Worm (Caenorhabditis elegans) whole organism, young adult: ENCODE measurements around the gene gpla-1.
A peak's percentile ranks its signal among the peaks of the same experiment; 100 is the strongest.

Experiments used
- C06A6.2 ChIP-seq: fragments of 200-800 bp; sonication (Bioruptor generic); conservative IDR thresholded peaks from 2 replicates; pipeline ENCODE4 v1.3.6; 2022; ENCODE audit warnings: missing genetic modification characterization, missing compliant biosample characterization
- C17E4.6 ChIP-seq: fragments of 200-800 bp; sonication (Bioruptor generic); IDR thresholded peaks from 2 replicates; pipeline ENCODE4 v1.3.6; 2022; ENCODE audit warnings: missing genetic modification reagents, missing genetic modification characterization, missing compliant biosample characterization
- F22D6.2 ChIP-seq: sonication (generic microtip); optimal IDR thresholded peaks from 2 replicates; lab custom pipeline; 2016; ENCODE audit warnings: mild to moderate bottlenecking, missing genetic modification characterization, missing compliant biosample characterization
- F23B12.7 ChIP-seq: sonication (generic microtip); optimal IDR thresholded peaks from 2 replicates; lab custom pipeline; 2017; ENCODE audit warnings: missing genetic modification characterization, mild to moderate bottlenecking, missing compliant biosample characterization, antibody characterized with exemption, moderate library complexity; ENCODE audit not compliant: insufficient read depth
- F33H1.4 ChIP-seq: fragments of 200-800 bp; sonication (Bioruptor generic); IDR thresholded peaks from 2 replicates; pipeline ENCODE4 v1.3.6; 2022; ENCODE audit warnings: missing genetic modification reagents, missing genetic modification characterization, missing compliant biosample characterization
- F52B5.7 ChIP-seq: sonication (generic microtip); optimal IDR thresholded peaks from 2 replicates; lab custom pipeline; 2016; ENCODE audit warnings: mild to moderate bottlenecking, missing genetic modification characterization, missing compliant biosample characterization
- F55B11.4 ChIP-seq: sonication (generic microtip); optimal IDR thresholded peaks from 2 replicates; lab custom pipeline; 2016; ENCODE audit warnings: missing compliant biosample characterization, missing genetic modification characterization, borderline replicate concordance; ENCODE audit not compliant: insufficient read depth
- K11D2.4 ChIP-seq: fragments of 200-800 bp; sonication (Bioruptor generic); IDR thresholded peaks from 2 replicates; pipeline ENCODE4 v1.3.6; 2022; ENCODE audit warnings: missing genetic modification reagents, missing genetic modification characterization, missing compliant biosample characterization
- T07F8.4 ChIP-seq: sonication (generic microtip); optimal IDR thresholded peaks from 2 replicates; lab custom pipeline; 2016; ENCODE audit warnings: mild to moderate bottlenecking, missing genetic modification characterization, moderate library complexity, missing compliant biosample characterization
- Y53G8AR.9 ChIP-seq: fragments of 200-800 bp; sonication (Bioruptor generic); conservative IDR thresholded peaks from 2 replicates; pipeline ENCODE4 v1.3.6; 2022; ENCODE audit warnings: missing genetic modification reagents, missing genetic modification characterization, missing compliant biosample characterization
- Y95B8A.8 ChIP-seq: fragments of 200-800 bp; sonication (Bioruptor generic); IDR thresholded peaks from 2 replicates; pipeline ENCODE4 v1.3.6; 2022; ENCODE audit warnings: missing genetic modification reagents, missing genetic modification characterization, missing compliant biosample characterization
- akir-1 ChIP-seq: fragments of 200-800 bp; sonication (Bioruptor generic); optimal IDR thresholded peaks from 2 replicates; lab custom pipeline; 2018; ENCODE audit warnings: mild to moderate bottlenecking, missing genetic modification characterization, moderate library complexity, missing compliant biosample characterization
- ama-1 ChIP-seq, 3 experiments: fragments of 150-350 bp in 1 of 3; sonication (generic microtip) in 2 of 3; optimal IDR thresholded peaks; 2 replicates each; lab custom pipeline; 2014 to 2018; ENCODE audit warnings: missing biosample characterization in 2 of 3, missing genetic modification characterization in 2 of 3, missing genetic modification reagents in 2 of 3
- atf-7 ChIP-seq: sonication (generic microtip); optimal IDR thresholded peaks from 2 replicates; lab custom pipeline; 2017; ENCODE audit warnings: mild to moderate bottlenecking, missing genetic modification characterization, missing compliant biosample characterization
- athp-1 ChIP-seq: sonication (generic microtip); optimal IDR thresholded peaks from 2 replicates; lab custom pipeline; 2017; ENCODE audit warnings: mild to moderate bottlenecking, missing genetic modification characterization, missing compliant biosample characterization
- bed-2 ChIP-seq: fragments of 200-800 bp; sonication (Bioruptor generic); IDR thresholded peaks from 2 replicates; pipeline ENCODE4 v1.3.6; 2022; ENCODE audit warnings: missing genetic modification reagents, missing genetic modification characterization, missing compliant biosample characterization
- ceh-79 ChIP-seq: sonication (generic microtip); optimal IDR thresholded peaks from 2 replicates; lab custom pipeline; 2017; ENCODE audit warnings: mild to moderate bottlenecking, missing genetic modification characterization, missing compliant biosample characterization
- ceh-91 ChIP-seq: fragments of 200-800 bp; sonication (Bioruptor generic); IDR thresholded peaks from 2 replicates; pipeline ENCODE4 v1.3.6; 2022; ENCODE audit warnings: missing genetic modification reagents, missing genetic modification characterization, missing compliant biosample characterization
- chd-7 ChIP-seq: sonication (generic microtip); optimal IDR thresholded peaks from 2 replicates; lab custom pipeline; 2016; ENCODE audit warnings: mild to moderate bottlenecking, missing genetic modification characterization, moderate library complexity, missing compliant biosample characterization
- dox-1 ChIP-seq: fragments of 200-800 bp; sonication (Bioruptor generic); IDR thresholded peaks from 2 replicates; pipeline ENCODE4 v1.3.6; 2022; ENCODE audit warnings: missing genetic modification reagents, missing genetic modification characterization, missing compliant biosample characterization
- egl-44 ChIP-seq: fragments of 200-800 bp; sonication (Bioruptor generic); IDR thresholded peaks from 2 replicates; pipeline ENCODE4 v1.3.6; 2022; ENCODE audit warnings: missing genetic modification reagents, missing genetic modification characterization, missing compliant biosample characterization
- fkh-3 ChIP-seq: sonication (generic microtip); optimal IDR thresholded peaks from 2 replicates; lab custom pipeline; 2016; ENCODE audit warnings: mild to moderate bottlenecking, missing genetic modification characterization, missing compliant biosample characterization
- hlh-12 ChIP-seq: sonication (generic microtip); optimal IDR thresholded peaks from 2 replicates; lab custom pipeline; 2016; ENCODE audit warnings: missing genetic modification characterization, missing compliant biosample characterization
- hlh-26 ChIP-seq: fragments of 200-800 bp; sonication (Bioruptor generic); conservative IDR thresholded peaks from 2 replicates; pipeline ENCODE4 v1.3.6; 2022; ENCODE audit warnings: missing genetic modification reagents, missing genetic modification characterization, missing compliant biosample characterization
- hrde-1 ChIP-seq: sonication (generic microtip); optimal IDR thresholded peaks from 2 replicates; lab custom pipeline; 2016; ENCODE audit warnings: missing genetic modification characterization, mild to moderate bottlenecking, missing compliant biosample characterization, moderate library complexity, missing genotype, missing genetic modification reagents, borderline replicate concordance
- hsf-1 ChIP-seq: fragments of 200-800 bp; sonication (Bioruptor generic); IDR thresholded peaks from 2 replicates; pipeline ENCODE4 v1.3.6; 2022; ENCODE audit warnings: missing genetic modification reagents, missing genetic modification characterization, missing compliant biosample characterization
- lin-35 ChIP-seq, 3 experiments: fragments of 150-350 bp in 2 of 3; sonication (generic microtip) in 1 of 3; optimal IDR thresholded peaks; 2 replicates each; lab custom pipeline; 2014 to 2018; ENCODE audit warnings: missing biosample characterization in 3 of 3, missing genetic modification characterization in 3 of 3, missing genetic modification reagents in 3 of 3
- lsl-1 ChIP-seq: fragments of 200-800 bp; sonication (Bioruptor generic); optimal IDR thresholded peaks from 2 replicates; lab custom pipeline; 2018; ENCODE audit warnings: mild to moderate bottlenecking, missing genetic modification characterization, moderate library complexity, missing compliant biosample characterization
- lsy-27 ChIP-seq: sonication (generic microtip); optimal IDR thresholded peaks from 2 replicates; lab custom pipeline; 2017; ENCODE audit warnings: missing genetic modification characterization, mild to moderate bottlenecking, missing compliant biosample characterization, antibody characterized with exemption, missing genotype, borderline replicate concordance; ENCODE audit not compliant: insufficient read depth
- mxl-1 ChIP-seq: sonication (generic microtip); optimal IDR thresholded peaks from 2 replicates; lab custom pipeline; 2016; ENCODE audit warnings: missing genetic modification characterization, missing compliant biosample characterization
- nfyb-1 ChIP-seq: fragments of 200-800 bp; sonication (Bioruptor generic); IDR thresholded peaks from 2 replicates; pipeline ENCODE4 v1.3.6; 2022; ENCODE audit warnings: missing genetic modification reagents, missing genetic modification characterization, missing compliant biosample characterization
- nhr-27 ChIP-seq: fragments of 200-800 bp; sonication (Bioruptor generic); optimal IDR thresholded peaks from 2 replicates; lab custom pipeline; 2018; ENCODE audit warnings: mild to moderate bottlenecking, missing genetic modification characterization, moderate library complexity, missing compliant biosample characterization
- pbrm-1 ChIP-seq: fragments of 200-800 bp; sonication (Bioruptor generic); IDR thresholded peaks from 2 replicates; pipeline ENCODE4 v1.3.6; 2022; ENCODE audit warnings: missing genetic modification reagents, missing genetic modification characterization, missing compliant biosample characterization
- pha-4 ChIP-seq: fragments of 150-350 bp; sonication (generic microtip); optimal IDR thresholded peaks from 2 replicates; lab custom pipeline; 2014; ENCODE audit warnings: missing biosample characterization, missing genetic modification reagents, missing genetic modification characterization
- sdz-38 ChIP-seq: sonication (generic microtip); optimal IDR thresholded peaks from 2 replicates; lab custom pipeline; 2016; ENCODE audit warnings: missing genotype, missing genetic modification characterization, missing compliant biosample characterization
- snpc-1.1 ChIP-seq: sonication (generic microtip); optimal IDR thresholded peaks from 2 replicates; lab custom pipeline; 2017; ENCODE audit warnings: missing genetic modification characterization, mild to moderate bottlenecking, missing compliant biosample characterization, antibody characterized with exemption, moderate library complexity, missing genotype, missing genetic modification reagents; ENCODE audit not compliant: insufficient read depth
- snpc-4 ChIP-seq, 5 experiments: fragments of 150-350 bp in 1 of 5; sonication (generic microtip) in 4 of 5; optimal IDR thresholded peaks; 2 replicates each; lab custom pipeline; 2014 to 2018; ENCODE audit warnings: missing genetic modification characterization in 5 of 5, missing biosample characterization in 3 of 5, antibody characterized with exemption in 2 of 5, mild to moderate bottlenecking in 2 of 5, missing compliant biosample characterization in 2 of 5, missing genotype in 2 of 5, moderate library complexity in 2 of 5, missing genetic modification reagents in 1 of 5
- tbp1 ChIP-seq: fragments of 200-800 bp; sonication (Bioruptor generic); optimal IDR thresholded peaks from 2 replicates; lab custom pipeline; 2018; ENCODE audit warnings: mild to moderate bottlenecking, missing genetic modification characterization, missing compliant biosample characterization
- unc-130 ChIP-seq: sonication (generic microtip); optimal IDR thresholded peaks from 2 replicates; lab custom pipeline; 2016; ENCODE audit warnings: missing genetic modification reagents, missing genetic modification characterization, missing compliant biosample characterization
- ztf-22 ChIP-seq: fragments of 200-800 bp; sonication (Bioruptor generic); optimal IDR thresholded peaks from 2 replicates; lab custom pipeline; 2018; ENCODE audit warnings: mild to moderate bottlenecking, missing genetic modification characterization, moderate library complexity, missing compliant biosample characterization
- ztf-3 ChIP-seq: fragments of 200-800 bp; sonication (Bioruptor generic); optimal IDR thresholded peaks from 2 replicates; lab custom pipeline; 2018; ENCODE audit warnings: mild to moderate bottlenecking, missing genetic modification characterization, missing compliant biosample characterization
- ztf-6 ChIP-seq: fragments of 200-800 bp; sonication (Bioruptor generic); IDR thresholded peaks from 2 replicates; pipeline ENCODE4 v1.3.6; 2022; ENCODE audit warnings: missing genetic modification reagents, missing genetic modification characterization, missing compliant biosample characterization

gpla-1 gene

DNA sequence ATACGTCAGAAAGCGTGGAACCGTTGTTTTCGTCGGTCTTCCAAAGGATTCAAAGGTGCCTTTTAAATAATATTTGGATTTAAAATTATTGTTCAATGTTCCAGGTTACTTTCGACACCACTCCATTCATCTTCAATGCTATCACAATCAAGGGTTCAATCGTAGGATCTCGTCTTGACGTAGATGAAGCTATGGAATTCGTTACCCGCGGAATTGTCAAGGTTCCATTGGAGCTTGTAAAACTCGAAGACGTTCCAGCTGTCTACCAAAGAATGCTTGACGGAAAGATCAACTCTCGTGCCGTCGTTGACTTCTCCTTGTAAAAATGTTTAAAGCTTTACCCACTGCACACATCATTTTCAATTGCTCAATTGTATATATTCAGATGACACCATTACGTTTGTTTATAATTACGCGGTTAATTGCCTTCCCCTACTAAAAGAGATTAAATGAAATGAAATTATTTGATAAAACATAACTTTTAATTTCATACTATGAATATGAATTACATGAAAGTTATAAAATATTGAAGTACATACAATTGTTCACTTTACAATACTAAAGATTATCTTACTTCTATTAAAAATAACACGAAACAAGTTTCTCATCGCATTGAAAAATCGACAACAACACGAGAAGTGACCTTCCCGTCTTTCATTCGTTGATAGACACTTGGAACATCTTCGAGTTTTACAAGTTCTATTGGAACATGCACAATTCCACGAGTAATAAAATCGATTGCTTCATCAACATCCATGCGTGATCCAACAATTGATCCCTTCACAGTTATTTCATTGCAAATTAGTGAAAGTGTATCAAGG is 48.3 kb downstream of the gpla-1 start (continued):
- TF ChIP-seq chd-7 (tag; lab: Kevin White, UChicago) (no peak), pbrm-1 (GFP tag; lab: Robert Waterston, UW) (no peak), F55B11.4 (tag; lab: Kevin White, UChicago) (no peak), sdz-38 (tag; lab: Kevin White, UChicago) (no peak), ceh-91 (GFP tag; lab: Robert Waterston, UW) (no peak), snpc-1.1 (tag; lab: Kevin White, UChicago) (no peak), fkh-3 (tag; lab: Kevin White, UChicago) (no peak), C06A6.2 (no peak), ztf-6 (no peak), T07F8.4 (no peak), Y53G8AR.9 (peak; percentile 45; the same call in 1 of the 2 replicates), mxl-1 (tag; lab: Kevin White, UChicago) (no peak), hrde-1 (tag; lab: Kevin White, UChicago) (no peak), nfyb-1 (peak; percentile 77), F52B5.7 (tag; lab: Kevin White, UChicago) (peak; percentile 41), unc-130 (GFP tag; lab: Kevin White, UChicago) (no peak), ztf-22 (no peak), ceh-79 (tag; lab: Kevin White, UChicago) (no peak), hlh-12 (tag; lab: Kevin White, UChicago) (no peak), lsl-1 (GFP tag; lab: Kevin White, UChicago) (no peak)

DNA sequence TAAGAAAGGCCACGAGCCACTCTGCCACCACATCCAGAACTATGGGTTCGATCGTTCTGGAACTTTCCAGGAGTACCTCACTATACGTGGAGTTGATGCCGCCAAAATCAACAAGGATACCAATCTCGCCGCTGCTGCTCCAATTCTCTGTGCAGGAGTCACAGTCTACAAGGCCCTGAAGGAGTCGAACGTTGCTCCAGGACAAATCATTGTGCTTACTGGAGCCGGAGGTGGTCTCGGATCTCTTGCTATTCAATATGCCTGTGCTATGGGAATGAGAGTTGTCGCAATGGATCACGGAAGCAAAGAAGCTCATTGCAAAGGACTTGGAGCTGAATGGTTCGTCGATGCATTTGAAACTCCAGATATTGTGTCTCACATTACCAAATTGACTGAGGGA is 49.0 kb downstream of the gpla-1 start:
- TF ChIP-seq ama-1 (optimal IDR thresholded peaks at IDR 0.05; lab: Kevin White, UChicago): peak; percentile 27
- TF ChIP-seq ama-1 (GFP tag; optimal IDR thresholded peaks at IDR 0.05; lab: Kevin White, UChicago): no peak
- TF ChIP-seq athp-1 (tag; lab: Kevin White, UChicago): no peak
- TF ChIP-seq C17E4.6 (GFP tag; lab: Robert Waterston, UW): no peak
- TF ChIP-seq bed-2 (GFP tag; lab: Robert Waterston, UW): no peak
- TF ChIP-seq sdz-38 (tag; lab: Kevin White, UChicago): no peak
- TF ChIP-seq nhr-27 (tag; lab: Kevin White, UChicago): peak; percentile 47
- TF ChIP-seq nfyb-1: 0 out of 2 replicates have a peak, but pooled peaks have one; percentile 10
- no peak for TF ChIP-seq Y95B8A.8 (GFP tag; lab: Robert Waterston, UW)
- TF ChIP-seq pha-4: peak; percentile 61
- TF ChIP-seq T07F8.4: no peak
- peak; percentile 30; the same call in 1 of the 2 replicates for TF ChIP-seq hsf-1
- 0 out of 2 replicates have a peak, but pooled peaks have one; percentile 11 for TF ChIP-seq K11D2.4 (GFP tag; lab: Robert Waterston, UW)
- no peak for TF ChIP-seq hlh-26 (GFP tag; lab: Robert Waterston, UW)
- no peak for TF ChIP-seq F23B12.7

DNA sequence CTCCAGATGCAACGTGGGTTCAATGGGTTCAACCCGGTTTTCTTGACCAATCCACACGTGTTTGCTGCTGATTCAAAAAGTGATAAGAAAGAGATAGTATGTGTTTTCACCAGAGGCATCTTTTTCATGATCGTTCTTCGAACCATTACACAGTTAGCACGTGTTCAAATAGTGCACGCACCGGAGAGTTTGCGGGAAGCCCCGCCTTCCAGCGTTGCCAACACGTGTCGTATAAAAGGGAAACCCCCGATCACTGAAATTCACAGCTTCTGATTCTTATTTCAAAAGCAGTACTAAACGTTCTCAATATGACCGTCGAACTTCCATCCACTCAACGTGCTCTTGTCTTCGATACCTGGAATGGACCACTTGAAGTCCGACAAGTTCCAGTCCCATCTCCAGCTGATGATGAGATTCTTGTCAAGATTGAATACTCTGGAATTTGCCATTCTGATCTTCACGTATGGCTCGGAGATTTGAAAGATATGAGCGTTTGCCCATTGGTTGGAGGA is 49.6 kb downstream of the gpla-1 start, which contains the start of gene adh-1:
TSS of gene adh-1 (plus strand) at position 261 of the 512 bp plus-strand sequence.
- TF ChIP-seq akir-1 (GFP tag; lab: Kevin White, UChicago): no peak
- TF ChIP-seq egl-44: 0 out of 2 replicates have a peak, but pooled peaks have one; percentile 57
- no peak for TF ChIP-seq F33H1.4 (GFP tag; lab: Robert Waterston, UW)
- TF ChIP-seq C06A6.2: peak; percentile 52
- TF ChIP-seq ama-1 (optimal IDR thresholded peaks at IDR 0.05; lab: Kevin White, UChicago): peak; percentile 95
- TF ChIP-seq ama-1 (GFP tag; optimal IDR thresholded peaks at IDR 0.05; lab: Kevin White, UChicago): no peak
- peak; percentile 48 for TF ChIP-seq tbp1 (GFP tag; lab: Kevin White, UChicago)
- TF ChIP-seq lin-35 (GFP tag; optimal IDR thresholded peaks at IDR 0.05; lab: Kevin White, UChicago): peak in 1 of 3 experiments; percentile 20
- no peak for TF ChIP-seq atf-7 (tag; lab: Kevin White, UChicago)
- no peak for TF ChIP-seq F55B11.4 (tag; lab: Kevin White, UChicago)
- TF ChIP-seq dox-1 (GFP tag; lab: Robert Waterston, UW): peak; percentile 24; the same call in 1 of the 2 replicates
- TF ChIP-seq snpc-4 (GFP tag; optimal IDR thresholded peaks at IDR 0.05; lab: Kevin White, UChicago): no peak
- TF ChIP-seq snpc-4 (tag; optimal IDR thresholded peaks at IDR 0.05; lab: Kevin White, UChicago): no peak
- TF ChIP-seq ztf-3 (GFP tag; lab: Kevin White, UChicago): no peak
- peak; percentile 59 for TF ChIP-seq F52B5.7 (tag; lab: Kevin White, UChicago)
- TF ChIP-seq lsy-27 (tag; lab: Kevin White, UChicago): no peak
- TF ChIP-seq F22D6.2 (tag; lab: Kevin White, UChicago): peak; percentile 79
